Fruit fly (Drosophila melanogaster): ENCODE results near the gene CG45065.

dm6 chrX:14831713-14832561 is 50.4 kb downstream of the CG45065 start, which contains the start of gene CG14408:
- TF ChIP-seq Myc (optimal IDR thresholded peaks at IDR 0.05) (no peak), h (optimal IDR thresholded peaks at IDR 0.05) (no peak), ttk (optimal IDR thresholded peaks at IDR 0.05) (no peak), Sin3A (optimal IDR thresholded peaks at IDR 0.05) (no peak), insv (optimal IDR thresholded peaks at IDR 0.05) (no peak), psq (optimal IDR thresholded peaks at IDR 0.05) (no peak)

All from Kc167 (cell line).